Worm (Caenorhabditis elegans) whole organism, L2 larva: Measurements from ENCODE around the gene C09H10.5.

Source experiments
- C34F6.9 ChIP-seq: fragments of 150-350 bp; optimal IDR thresholded peaks from 2 replicates; lab custom pipeline; 2014; ENCODE audit warnings: missing biosample characterization, missing genetic modification characterization
- F13H6.1 ChIP-seq: sonication (generic microtip); optimal IDR thresholded peaks from 2 replicates; lab custom pipeline; 2016; ENCODE audit warnings: missing genetic modification characterization, missing compliant biosample characterization
- R02D3.7 ChIP-seq: fragments of 150-350 bp; optimal IDR thresholded peaks from 2 replicates; lab custom pipeline; 2014; ENCODE audit warnings: missing biosample characterization, missing genetic modification characterization
- ZK546.5 ChIP-seq: sonication (generic microtip); optimal IDR thresholded peaks from 2 replicates; lab custom pipeline; 2017; ENCODE audit warnings: missing biosample characterization, missing genetic modification characterization
- alr-1 ChIP-seq: fragments of 150-350 bp; optimal IDR thresholded peaks from 2 replicates; lab custom pipeline; 2014; ENCODE audit warnings: missing biosample characterization, missing genetic modification characterization
- aly-2 ChIP-seq: fragments of 150-350 bp; optimal IDR thresholded peaks from 2 replicates; lab custom pipeline; 2014; ENCODE audit warnings: missing biosample characterization, missing genetic modification characterization
- ama-1 ChIP-seq: fragments of 150-350 bp; optimal IDR thresholded peaks from 2 replicates; lab custom pipeline; 2018; ENCODE audit warnings: inconsistent platforms
- blmp-1 ChIP-seq: sonication (generic microtip); optimal IDR thresholded peaks from 2 replicates; lab custom pipeline; 2017; ENCODE audit warnings: missing genetic modification characterization, mild to moderate bottlenecking, missing compliant biosample characterization, antibody characterized with exemption, moderate library complexity; ENCODE audit not compliant: insufficient read depth
- ceh-16 ChIP-seq: fragments of 150-350 bp; optimal IDR thresholded peaks from 2 replicates; lab custom pipeline; 2014; ENCODE audit warnings: missing biosample characterization, missing genetic modification characterization
- crh-2 ChIP-seq: sonication (generic microtip); optimal IDR thresholded peaks from 2 replicates; lab custom pipeline; 2017; ENCODE audit warnings: missing biosample characterization, missing genetic modification characterization
- egl-27 ChIP-seq: sonication (generic microtip); optimal IDR thresholded peaks from 3 replicates; lab custom pipeline; 2017; ENCODE audit warnings: missing biosample characterization, missing genetic modification reagents, missing genetic modification characterization
- elt-1 ChIP-seq: fragments of 150-350 bp; optimal IDR thresholded peaks from 2 replicates; lab custom pipeline; 2014; ENCODE audit warnings: missing biosample characterization, missing genetic modification characterization
- elt-3 ChIP-seq: sonication (generic microtip); optimal IDR thresholded peaks from 2 replicates; lab custom pipeline; 2017; ENCODE audit warnings: missing biosample characterization, missing genetic modification characterization
- fos-1 ChIP-seq: fragments of 150-350 bp; optimal IDR thresholded peaks from 2 replicates; lab custom pipeline; 2014; ENCODE audit warnings: missing biosample characterization, missing genetic modification characterization
- lin-11 ChIP-seq: fragments of 150-350 bp; sonication (generic microtip); optimal IDR thresholded peaks from 2 replicates; lab custom pipeline; 2014; ENCODE audit warnings: missing biosample characterization, missing genetic modification characterization, inconsistent platforms, mixed read lengths
- lin-13 ChIP-seq: fragments of 150-350 bp; optimal IDR thresholded peaks from 2 replicates; lab custom pipeline; 2014; ENCODE audit warnings: missing biosample characterization, missing genetic modification reagents, missing genetic modification characterization
- lin-39 ChIP-seq: fragments of 150-350 bp; optimal IDR thresholded peaks from 2 replicates; lab custom pipeline; 2014; ENCODE audit warnings: missing biosample characterization, missing genetic modification reagents, missing genetic modification characterization
- lsy-2 ChIP-seq, 2 experiments: fragments of 150-350 bp in 1 of 2; sonication (generic microtip) in 1 of 2; optimal IDR thresholded peaks; 2 replicates each; lab custom pipeline; 2014 to 2017; ENCODE audit warnings: missing biosample characterization in 2 of 2, missing genetic modification characterization in 2 of 2
- mab-5 ChIP-seq: fragments of 150-350 bp; optimal IDR thresholded peaks from 2 replicates; lab custom pipeline; 2014; ENCODE audit warnings: missing biosample characterization, missing genetic modification characterization
- mdl-1 ChIP-seq, 2 experiments: fragments of 150-350 bp in 1 of 2; sonication (generic microtip) in 1 of 2; optimal IDR thresholded peaks; 2 replicates each; lab custom pipeline; 2017; ENCODE audit warnings: missing biosample characterization in 2 of 2, missing genetic modification characterization in 2 of 2
- nhr-11 ChIP-seq: fragments of 150-350 bp; optimal IDR thresholded peaks from 2 replicates; lab custom pipeline; 2014; ENCODE audit warnings: missing biosample characterization, missing genetic modification characterization
- nhr-12 ChIP-seq: fragments of 150-350 bp; optimal IDR thresholded peaks from 2 replicates; lab custom pipeline; 2014; ENCODE audit warnings: missing biosample characterization, missing genetic modification characterization
- nhr-129 ChIP-seq: fragments of 150-350 bp; optimal IDR thresholded peaks from 2 replicates; lab custom pipeline; 2014; ENCODE audit warnings: missing biosample characterization, missing genetic modification characterization
- nhr-21 ChIP-seq: fragments of 150-350 bp; optimal IDR thresholded peaks from 2 replicates; lab custom pipeline; 2014; ENCODE audit warnings: missing biosample characterization, missing genetic modification characterization
- nhr-23 ChIP-seq: fragments of 150-350 bp; optimal IDR thresholded peaks from 2 replicates; lab custom pipeline; 2014; ENCODE audit warnings: missing biosample characterization, missing genetic modification reagents, missing genetic modification characterization
- nhr-237 ChIP-seq: fragments of 150-350 bp; optimal IDR thresholded peaks from 2 replicates; lab custom pipeline; 2014; ENCODE audit warnings: missing biosample characterization, missing genetic modification characterization
- nhr-25 ChIP-seq: fragments of 150-350 bp; sonication (generic microtip); optimal IDR thresholded peaks from 3 replicates; lab custom pipeline; 2014; ENCODE audit warnings: missing biosample characterization, missing genetic modification characterization
- nhr-6 ChIP-seq: fragments of 150-350 bp; optimal IDR thresholded peaks from 2 replicates; lab custom pipeline; 2014; ENCODE audit warnings: missing biosample characterization, missing genetic modification characterization
- nhr-77 ChIP-seq: fragments of 150-350 bp; optimal IDR thresholded peaks from 2 replicates; lab custom pipeline; 2014; ENCODE audit warnings: missing biosample characterization, missing genetic modification characterization
- peb-1 ChIP-seq: fragments of 150-350 bp; optimal IDR thresholded peaks from 2 replicates; lab custom pipeline; 2014; ENCODE audit warnings: missing biosample characterization, missing genetic modification characterization
- skn-1 ChIP-seq: sonication (generic microtip); optimal IDR thresholded peaks from 2 replicates; lab custom pipeline; 2017; ENCODE audit warnings: missing biosample characterization, missing genetic modification characterization
- snpc-4 ChIP-seq: fragments of 150-350 bp; optimal IDR thresholded peaks from 2 replicates; lab custom pipeline; 2014; ENCODE audit warnings: missing biosample characterization, missing genetic modification characterization
- unc-39 ChIP-seq: fragments of 150-350 bp; optimal IDR thresholded peaks from 2 replicates; lab custom pipeline; 2014; ENCODE audit warnings: missing biosample characterization, missing genetic modification characterization
- unc-55 ChIP-seq: fragments of 150-350 bp; sonication (generic microtip); optimal IDR thresholded peaks from 3 replicates; lab custom pipeline; 2014; ENCODE audit warnings: missing biosample characterization, missing genetic modification reagents, missing genetic modification characterization
- unc-62 ChIP-seq: fragments of 150-350 bp; optimal IDR thresholded peaks from 2 replicates; lab custom pipeline; 2014; ENCODE audit warnings: missing biosample characterization, missing genetic modification reagents, missing genetic modification characterization
- zag-1 ChIP-seq: fragments of 150-350 bp; optimal IDR thresholded peaks from 2 replicates; lab custom pipeline; 2014; ENCODE audit warnings: missing biosample characterization, missing genetic modification characterization
- ztf-1 ChIP-seq: fragments of 200-800 bp; sonication (Bioruptor generic); conservative IDR thresholded peaks from 2 replicates; pipeline ENCODE4 v1.3.6; 2022; ENCODE audit warnings: missing genetic modification characterization, missing compliant biosample characterization
- ztf-11 ChIP-seq: sonication (generic microtip); optimal IDR thresholded peaks from 2 replicates; lab custom pipeline; 2017; ENCODE audit warnings: missing biosample characterization, missing genetic modification characterization
- ztf-4 ChIP-seq: fragments of 150-350 bp; optimal IDR thresholded peaks from 2 replicates; lab custom pipeline; 2014; ENCODE audit warnings: missing biosample characterization, missing genetic modification characterization

The C09H10.5 gene

ce11 chrII:11089356-11089755 is 14.2 kb downstream of the C09H10.5 start, which contains the start of gene unc-53:
Gene unc-53, minus strand, starts transcription at chrII:11089456.
- TF ChIP-seq ztf-1 (GFP tag; lab: Robert Waterston, UW) (no peak), egl-27 (tag; lab: Kevin White, UChicago) (no peak), nhr-25 (tag; lab: Kevin White, UChicago) (no peak), R02D3.7 (tag; lab: Kevin White, UChicago) (no peak), ama-1 (lab: Kevin White, UChicago) (no peak), C34F6.9 (no peak), unc-55 (GFP tag; lab: Kevin White, UChicago) (no peak), nhr-6 (tag; lab: Kevin White, UChicago) (no peak), mdl-1 (tag; optimal IDR thresholded peaks at IDR 0.05; lab: Kevin White, UChicago) (no peak), lin-11 (tag; lab: Kevin White, UChicago) (no peak), lin-13 (GFP tag; lab: Kevin White, UChicago) (no peak), nhr-21 (tag; lab: Kevin White, UChicago) (no peak)

- TF ChIP-seq unc-62 (GFP tag; lab: Kevin White, UChicago) (no peak), nhr-129 (tag; lab: Kevin White, UChicago) (no peak), nhr-11 (tag; lab: Kevin White, UChicago) (no peak), blmp-1 (no peak), ZK546.5 (no peak)
These were observed 15.4 kb downstream of the C09H10.5 start for ce11 chrII:11088137-11088536.

ce11 chrII:11086770-11087169 is 16.8 kb downstream of the C09H10.5 start:
- TF ChIP-seq egl-27 (tag; lab: Kevin White, UChicago): no peak
- TF ChIP-seq nhr-25 (tag; lab: Kevin White, UChicago): no peak
- TF ChIP-seq nhr-12 (tag; lab: Kevin White, UChicago): no peak
- no peak for TF ChIP-seq nhr-23 (tag; lab: Kevin White, UChicago)
- TF ChIP-seq lin-39 (tag; lab: Kevin White, UChicago): no peak
- TF ChIP-seq nhr-6 (tag; lab: Kevin White, UChicago): no peak
- no peak for TF ChIP-seq ztf-4 (tag; lab: Kevin White, UChicago)
- no peak for TF ChIP-seq nhr-21 (tag; lab: Kevin White, UChicago)
- TF ChIP-seq elt-1: no peak

ce11 chrII:11076550-11076949 is 27.0 kb downstream of the C09H10.5 start:
- TF ChIP-seq elt-1 (peak; percentile 79), crh-2 (tag; lab: Kevin White, UChicago) (no peak), ZK546.5 (no peak), nhr-23 (tag; lab: Kevin White, UChicago) (peak; percentile 81), mab-5 (tag; lab: Kevin White, UChicago) (no peak), blmp-1 (peak; percentile 8), nhr-129 (tag; lab: Kevin White, UChicago) (no peak), egl-27 (tag; lab: Kevin White, UChicago) (no peak), nhr-11 (tag; lab: Kevin White, UChicago) (no peak), ztf-11 (no peak), C34F6.9 (no peak), ceh-16 (tag; lab: Kevin White, UChicago) (peak; percentile 81), nhr-21 (tag; lab: Kevin White, UChicago) (no peak), lin-11 (tag; lab: Kevin White, UChicago) (no peak), skn-1 (tag; lab: Kevin White, UChicago) (no peak), fos-1 (no peak), nhr-6 (tag; lab: Kevin White, UChicago) (no peak), alr-1 (tag; lab: Kevin White, UChicago) (no peak), lsy-2 (tag; optimal IDR thresholded peaks at IDR 0.05; lab: Kevin White, UChicago) (no peak), unc-62 (GFP tag; lab: Kevin White, UChicago) (no peak)
- TF ChIP-seq, all 48 proteins: peak for 4

ce11 chrII:11072565-11072964 is 31.0 kb downstream of the C09H10.5 start:
- no peak for TF ChIP-seq unc-62 (GFP tag; lab: Kevin White, UChicago)
- no peak for TF ChIP-seq nhr-25 (tag; lab: Kevin White, UChicago)
- TF ChIP-seq lin-13 (GFP tag; lab: Kevin White, UChicago): no peak
- no peak for TF ChIP-seq snpc-4 (tag; lab: Kevin White, UChicago)
- TF ChIP-seq peb-1 (tag; lab: Kevin White, UChicago): no peak
- TF ChIP-seq zag-1 (tag; lab: Kevin White, UChicago): no peak
- no peak for TF ChIP-seq nhr-6 (tag; lab: Kevin White, UChicago)
- no peak for TF ChIP-seq nhr-12 (tag; lab: Kevin White, UChicago)
- no peak for TF ChIP-seq lin-11 (tag; lab: Kevin White, UChicago)
- TF ChIP-seq elt-3 (tag; lab: Kevin White, UChicago): no peak
- no peak for TF ChIP-seq fos-1
- TF ChIP-seq unc-55 (GFP tag; lab: Kevin White, UChicago): no peak
- no peak for TF ChIP-seq F13H6.1 (tag; lab: Kevin White, UChicago)
- TF ChIP-seq nhr-23 (tag; lab: Kevin White, UChicago): no peak
- TF ChIP-seq nhr-237 (tag; lab: Kevin White, UChicago): no peak
- no peak for TF ChIP-seq ama-1 (lab: Kevin White, UChicago)
- no peak for TF ChIP-seq aly-2 (tag; lab: Kevin White, UChicago)
- TF ChIP-seq unc-39 (tag; lab: Kevin White, UChicago): no peak
- TF ChIP-seq nhr-77 (tag; lab: Kevin White, UChicago): no peak
- no peak for TF ChIP-seq lin-39 (tag; lab: Kevin White, UChicago)
